Worm (Caenorhabditis elegans): Measurements from ENCODE around the gene srv-12.

DNA sequence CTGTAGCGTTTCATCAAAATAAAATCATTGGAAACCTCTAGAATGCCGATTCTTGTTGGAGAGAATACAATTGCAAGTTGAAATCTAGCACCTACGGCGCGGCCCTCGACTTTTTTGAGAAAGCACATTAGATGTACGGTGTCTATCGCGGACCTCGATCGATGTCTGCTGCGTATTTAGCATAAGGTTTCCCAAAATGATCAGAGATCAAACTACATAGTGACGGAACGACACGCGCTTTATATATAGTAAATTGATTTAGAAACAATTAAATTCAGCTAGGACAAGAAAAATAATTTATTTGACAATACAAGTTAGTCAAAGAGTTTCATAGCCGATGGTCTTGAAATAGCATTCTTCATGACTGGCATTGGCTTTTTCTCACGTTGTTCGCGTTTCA lies 27.3 kb downstream of the srv-12 start:
- TF ChIP-seq nhr-28 (tag; optimal IDR thresholded peaks at IDR 0.05) (no peak), fos-1 (tag; optimal IDR thresholded peaks at IDR 0.05) (no peak), nfya-1 (tag; optimal IDR thresholded peaks at IDR 0.05; ENCODE audit: insufficient read depth) (no peak), ceh-28 (tag; optimal IDR thresholded peaks at IDR 0.05) (no peak), ztf-11 (tag; optimal IDR thresholded peaks at IDR 0.05) (no peak), pqm-1 (tag; optimal IDR thresholded peaks at IDR 0.05) (no peak), nhr-77 (tag; optimal IDR thresholded peaks at IDR 0.05) (no peak), ceh-9 (tag; optimal IDR thresholded peaks at IDR 0.05) (no peak), nhr-12 (tag; optimal IDR thresholded peaks at IDR 0.05) (no peak), nhr-11 (tag; optimal IDR thresholded peaks at IDR 0.05) (no peak)

Measured in whole organism, L3 larva.